Fruit fly (Drosophila melanogaster) whole organism, pupa: Measurements from ENCODE around the gene Sry-beta.
A peak's percentile ranks its signal among the peaks of the same experiment; 100 is the strongest.

Experiments
- CG10348 ChIP-seq: fragments of 200-800 bp; sonication (Bioruptor generic); IDR thresholded peaks from 2 replicates; pipeline ENCODE4 v1.3.6; 2022; ENCODE audit warnings: missing biosample characterization, missing genetic modification characterization
- CG12605 ChIP-seq: fragments of 200-800 bp; sonication (Bioruptor generic); IDR thresholded peaks from 2 replicates; pipeline ENCODE4 v1.3.6; 2022; ENCODE audit warnings: missing biosample characterization, missing genetic modification characterization
- CG13204 ChIP-seq: fragments of 200-800 bp; sonication (Bioruptor generic); optimal IDR thresholded peaks from 2 replicates; lab custom pipeline; 2018; ENCODE audit warnings: missing biosample characterization, mild to moderate bottlenecking, missing genetic modification characterization, moderate library complexity
- CG14655 ChIP-seq: fragments of 200-800 bp; sonication (Bioruptor generic); optimal IDR thresholded peaks from 3 replicates; lab custom pipeline; 2017; ENCODE audit warnings: mild to moderate bottlenecking, missing biosample characterization, missing genetic modification reagents, missing genetic modification characterization
- CG15710 ChIP-seq: fragments of 200-800 bp; sonication (Bioruptor generic); optimal IDR thresholded peaks from 2 replicates; lab custom pipeline; 2018; ENCODE audit warnings: missing biosample characterization, mild to moderate bottlenecking, missing genetic modification characterization, moderate library complexity
- CG17806 ChIP-seq: fragments of 200-800 bp; sonication (Bioruptor generic); optimal IDR thresholded peaks from 2 replicates; lab custom pipeline; 2018; ENCODE audit warnings: missing biosample characterization, mild to moderate bottlenecking, missing genetic modification characterization, moderate library complexity
- CG32121 ChIP-seq: fragments of 200-800 bp; sonication (Bioruptor generic); IDR thresholded peaks from 2 replicates; pipeline ENCODE4 v1.3.6; 2022; ENCODE audit warnings: missing biosample characterization, missing genetic modification characterization
- CG34367 ChIP-seq: fragments of 200-800 bp; sonication (Bioruptor generic); optimal IDR thresholded peaks from 2 replicates; lab custom pipeline; 2018; ENCODE audit warnings: missing biosample characterization, mild to moderate bottlenecking, missing genetic modification characterization
- CG4496 ChIP-seq: fragments of 200-800 bp; sonication (Bioruptor generic); IDR thresholded peaks from 3 replicates; pipeline ENCODE4 v1.3.6; 2022; ENCODE audit warnings: missing biosample characterization, missing genetic modification characterization
- CG8159 ChIP-seq: fragments of 200-800 bp; sonication (Bioruptor generic); optimal IDR thresholded peaks from 3 replicates; lab custom pipeline; 2018; ENCODE audit warnings: missing biosample characterization, mild to moderate bottlenecking, missing genetic modification characterization, moderate library complexity
- CG8301 ChIP-seq: fragments of 200-800 bp; sonication (Bioruptor generic); optimal IDR thresholded peaks from 2 replicates; lab custom pipeline; 2018; ENCODE audit warnings: missing biosample characterization, mild to moderate bottlenecking, missing genetic modification characterization
- CG9948 ChIP-seq: fragments of 200-800 bp; sonication (Bioruptor generic); optimal IDR thresholded peaks from 2 replicates; lab custom pipeline; 2018; ENCODE audit warnings: missing biosample characterization, mild to moderate bottlenecking, missing genetic modification characterization, moderate library complexity
- D1 ChIP-seq: fragments of 200-800 bp; sonication (Bioruptor generic); optimal IDR thresholded peaks from 2 replicates; lab custom pipeline; 2018; ENCODE audit warnings: missing biosample characterization, mild to moderate bottlenecking, missing genetic modification characterization, moderate library complexity
- EcR ChIP-seq: fragments of 200-800 bp; sonication (Bioruptor generic); optimal IDR thresholded peaks from 3 replicates; lab custom pipeline; 2019; ENCODE audit warnings: missing biosample characterization, missing genetic modification characterization, mild to moderate bottlenecking, moderate library complexity, missing genetic modification reagents
- Ets98B ChIP-seq: fragments of 200-800 bp; sonication (Bioruptor generic); IDR thresholded peaks from 2 replicates; pipeline ENCODE4 v1.3.6; 2022; ENCODE audit warnings: missing biosample characterization, missing genetic modification characterization
- Pif1A ChIP-seq: fragments of 200-800 bp; sonication (Bioruptor generic); optimal IDR thresholded peaks from 3 replicates; lab custom pipeline; 2016; ENCODE audit warnings: missing biosample characterization, missing genetic modification characterization
- Pif1B ChIP-seq: fragments of 200-800 bp; sonication (Bioruptor generic); optimal IDR thresholded peaks from 3 replicates; lab custom pipeline; 2016; ENCODE audit warnings: missing biosample characterization, missing genetic modification characterization
- Snoo ChIP-seq: fragments of 200-800 bp; sonication (Bioruptor generic); optimal IDR thresholded peaks from 3 replicates; lab custom pipeline; 2017; ENCODE audit warnings: missing biosample characterization, mild to moderate bottlenecking, missing genetic modification characterization, inconsistent platforms
- fd96Ca ChIP-seq: fragments of 200-800 bp; sonication (Bioruptor generic); IDR thresholded peaks from 3 replicates; pipeline ENCODE4 v1.3.6; 2022; ENCODE audit warnings: missing biosample characterization, missing genetic modification characterization
- gl ChIP-seq: fragments of 200-800 bp; sonication (Bioruptor generic); optimal IDR thresholded peaks from 2 replicates; lab custom pipeline; 2018; ENCODE audit warnings: missing biosample characterization, mild to moderate bottlenecking, missing genetic modification characterization
- rn ChIP-seq: fragments of 200-800 bp; sonication (Bioruptor generic); IDR thresholded peaks from 2 replicates; pipeline ENCODE4 v1.3.6; 2022; ENCODE audit warnings: missing biosample characterization, missing genetic modification characterization

The Sry-beta gene

dm6 chr3R:30060451-30061153, 21.1 kb downstream of the Sry-beta start:
- TF ChIP-seq Pif1B (GFP tag; lab: Kevin White, UChicago): no peak

dm6 chr3R:30061154-30061482, 21.6 kb downstream of the Sry-beta start:
- peak; percentile 96 for TF ChIP-seq Pif1B (GFP tag; lab: Kevin White, UChicago)
- TF ChIP-seq CG12605: peak; percentile 92
- TF ChIP-seq fd96Ca (GFP tag; lab: Robert Waterston, UW): peak; percentile 92
- TF ChIP-seq CG32121: peak; percentile 94
- peak; percentile 40; the same call in 1 of the 2 replicates for TF ChIP-seq CG10348
- TF ChIP-seq CG4496 (GFP tag; lab: Robert Waterston, UW): peak; percentile 96
- TF ChIP-seq Pif1A (GFP tag; lab: Kevin White, UChicago): peak; percentile 95
- TF ChIP-seq CG9948 (tag; lab: Kevin White, UChicago): peak; percentile 86
- peak; percentile 67 for TF ChIP-seq CG13204 (GFP tag; lab: Kevin White, UChicago)
- TF ChIP-seq Ets98B (GFP tag; lab: Robert Waterston, UW): peak; percentile 96
- peak; percentile 83 for TF ChIP-seq D1
- TF ChIP-seq EcR (GFP tag; lab: Kevin White, UChicago): peak; percentile 41
- TF ChIP-seq CG14655 (GFP tag; lab: Kevin White, UChicago): peak; percentile 83
- peak; percentile 94 for TF ChIP-seq CG8159 (tag; lab: Kevin White, UChicago)
- TF ChIP-seq Snoo: peak; percentile 95
- peak; percentile 89 for TF ChIP-seq CG15710 (tag; lab: Kevin White, UChicago)
- peak; percentile 81 for TF ChIP-seq CG34367 (tag; lab: Kevin White, UChicago)
- TF ChIP-seq CG8301 (tag; lab: Kevin White, UChicago): peak; percentile 87
- TF ChIP-seq CG17806 (tag; lab: Kevin White, UChicago): peak; percentile 95
- peak; percentile 85 for TF ChIP-seq gl (tag; lab: Kevin White, UChicago)
- peak; percentile 91 for TF ChIP-seq rn (GFP tag; lab: Robert Waterston, UW)
- TF ChIP-seq, all 21 proteins: peak for 21

- TF ChIP-seq CG4496 (GFP tag; lab: Robert Waterston, UW) (no peak), CG8159 (tag; lab: Kevin White, UChicago) (no peak), CG12605 (no peak), Pif1B (GFP tag; lab: Kevin White, UChicago) (no peak), CG10348 (no peak), Ets98B (GFP tag; lab: Robert Waterston, UW) (no peak), EcR (GFP tag; lab: Kevin White, UChicago) (no peak), CG13204 (GFP tag; lab: Kevin White, UChicago) (no peak), gl (tag; lab: Kevin White, UChicago) (no peak), D1 (no peak), CG9948 (tag; lab: Kevin White, UChicago) (no peak), CG14655 (GFP tag; lab: Kevin White, UChicago) (no peak), CG32121 (no peak), CG34367 (tag; lab: Kevin White, UChicago) (no peak), Pif1A (GFP tag; lab: Kevin White, UChicago) (no peak), Snoo (no peak), rn (GFP tag; lab: Robert Waterston, UW) (no peak), CG8301 (tag; lab: Kevin White, UChicago) (no peak), fd96Ca (GFP tag; lab: Robert Waterston, UW) (no peak)
Observed at dm6 chr3R:30061980-30062379, 22.5 kb downstream of the Sry-beta start.

dm6 chr3R:30062543-30062942, 23.0 kb downstream of the Sry-beta start:
- TF ChIP-seq CG12605 (no peak), CG8159 (tag; lab: Kevin White, UChicago) (no peak), EcR (GFP tag; lab: Kevin White, UChicago) (peak; percentile 1)

dm6 chr3R:30063704-30064103, 24.2 kb downstream of the Sry-beta start:
- TF ChIP-seq CG8301 (tag; lab: Kevin White, UChicago): no peak

- TF ChIP-seq EcR (GFP tag; lab: Kevin White, UChicago): peak; percentile 83
- no peak for TF ChIP-seq CG17806 (tag; lab: Kevin White, UChicago)
Observed at dm6 chr3R:30066004-30066403, 26.5 kb downstream of the Sry-beta start.

- TF ChIP-seq rn (GFP tag; lab: Robert Waterston, UW) (no peak), CG13204 (GFP tag; lab: Kevin White, UChicago) (no peak), CG14655 (GFP tag; lab: Kevin White, UChicago) (no peak), fd96Ca (GFP tag; lab: Robert Waterston, UW) (no peak)
Observed at dm6 chr3R:30070198-30070597, 30.7 kb downstream of the Sry-beta start.
